Worm (Caenorhabditis elegans) whole organism, L4 larva: Measurements from ENCODE around the gene srp-8.

ENCODE experiments used
- Y75B8A.6 ChIP-seq: fragments of 200-800 bp; sonication (Bioruptor generic); IDR thresholded peaks from 2 replicates; pipeline ENCODE4 v1.3.6; 2022; ENCODE audit warnings: missing genetic modification reagents, missing genetic modification characterization, missing compliant biosample characterization
- ces-1 ChIP-seq: fragments of 150-350 bp; sonication (generic microtip); optimal IDR thresholded peaks from 4 replicates; lab custom pipeline; 2014; ENCODE audit warnings: missing biosample characterization, missing genetic modification reagents, missing genetic modification characterization
- daf-12 ChIP-seq: fragments of 150-350 bp; optimal IDR thresholded peaks from 2 replicates; lab custom pipeline; 2014; ENCODE audit warnings: missing biosample characterization, missing genetic modification reagents, missing genetic modification characterization
- dpl-1 ChIP-seq: fragments of 150-350 bp; optimal IDR thresholded peaks from 2 replicates; lab custom pipeline; 2014; ENCODE audit warnings: missing biosample characterization, missing genetic modification reagents, missing genetic modification characterization
- egl-43 ChIP-seq: fragments of 200-800 bp; sonication (Bioruptor generic); IDR thresholded peaks from 2 replicates; pipeline ENCODE4 v1.3.6; 2022; ENCODE audit warnings: missing genetic modification reagents, missing genetic modification characterization, missing compliant biosample characterization
- mep-1 ChIP-seq: fragments of 150-350 bp; sonication (generic microtip); optimal IDR thresholded peaks from 3 replicates; lab custom pipeline; 2014; ENCODE audit warnings: missing biosample characterization, missing genetic modification characterization
- zag-1 ChIP-seq: fragments of 150-350 bp; optimal IDR thresholded peaks from 2 replicates; lab custom pipeline; 2014; ENCODE audit warnings: missing biosample characterization, missing genetic modification characterization

DNA sequence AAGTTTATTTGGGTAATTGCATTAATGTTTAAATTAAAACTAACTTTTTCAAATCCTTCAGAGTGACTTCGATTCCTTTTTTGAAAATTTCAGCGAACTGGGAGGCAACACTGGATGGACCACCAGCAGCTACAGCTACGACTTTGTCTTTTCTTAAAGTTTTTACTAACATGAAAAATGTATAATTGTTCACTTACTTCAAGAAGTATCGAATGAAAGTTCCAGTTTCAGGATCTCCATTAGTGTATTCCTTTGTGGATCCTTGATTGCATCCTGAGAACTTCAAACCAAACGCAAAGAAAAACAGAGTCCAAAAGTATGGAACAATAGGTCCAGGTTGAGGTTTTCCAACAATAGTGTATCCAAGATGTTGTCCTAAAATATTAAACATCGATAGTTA, 13.5 kb downstream of the srp-8 start:
- TF ChIP-seq zag-1 (tag; lab: Kevin White, UChicago), result no peak
- TF ChIP-seq mep-1, result no peak
- no peak for TF ChIP-seq dpl-1
- TF ChIP-seq Y75B8A.6 (GFP tag; lab: Robert Waterston, UW), result no peak
- no peak for TF ChIP-seq egl-43 (GFP tag; lab: Robert Waterston, UW)
- no peak for TF ChIP-seq ces-1 (GFP tag; lab: Kevin White, UChicago)
- TF ChIP-seq daf-12 (tag; lab: Kevin White, UChicago), result no peak
